Fruit fly (Drosophila melanogaster): ENCODE measurements around the gene PIG-K.
A peak's percentile ranks its signal among the peaks of the same experiment; 100 is the strongest.

PIG-K gene

DNA sequence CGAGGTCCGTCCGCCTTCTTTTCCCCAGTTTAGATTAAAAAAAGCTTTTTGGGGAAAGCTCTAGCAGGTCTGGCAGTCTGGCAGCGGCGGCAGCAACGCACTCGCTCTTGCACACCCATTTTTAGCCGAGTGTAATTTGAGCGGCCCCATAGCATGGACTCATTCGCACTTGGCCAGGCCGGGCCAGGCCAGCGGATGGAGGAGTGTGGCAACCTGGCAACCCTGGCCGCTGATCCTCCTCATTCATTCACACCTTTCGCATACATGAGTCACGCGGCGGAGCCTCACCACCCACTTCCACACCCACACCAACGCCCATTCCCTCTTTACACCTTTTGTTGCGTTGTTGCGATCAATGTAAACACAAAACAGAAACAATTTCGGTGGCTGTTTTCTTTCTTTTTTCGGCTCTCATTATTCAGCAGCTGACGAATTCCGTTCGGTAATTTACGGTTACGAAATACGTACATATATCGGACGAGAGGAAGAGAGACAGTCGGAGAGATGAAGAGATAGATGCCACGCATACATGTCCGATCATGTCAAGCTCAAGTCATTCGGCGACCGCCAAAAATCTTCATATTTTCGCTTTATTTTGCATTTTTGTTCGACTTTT is 23.8 kb upstream of the PIG-K start (continued):
- TF ChIP-seq Ets65A (GFP tag) (no peak), CG1647 (GFP tag; optimal IDR thresholded peaks at IDR 0.05) (no peak), wdn (GFP tag; IDR thresholded peaks at IDR 0.05) (no peak), unpg (GFP tag; optimal IDR thresholded peaks at IDR 0.05) (no peak), lab (GFP tag; optimal IDR thresholded peaks at IDR 0.05) (peak; percentile 6), CG13894 (tag; optimal IDR thresholded peaks at IDR 0.05) (no peak), ac (GFP tag; optimal IDR thresholded peaks at IDR 0.05) (no peak), inv (GFP tag; IDR thresholded peaks at IDR 0.05; ENCODE audit: partially characterized antibody) (no peak), CG12769 (tag; optimal IDR thresholded peaks at IDR 0.05) (peak; percentile 67), zen (tag; optimal IDR thresholded peaks at IDR 0.05) (no peak), CG34376 (GFP tag; optimal IDR thresholded peaks at IDR 0.05) (no peak), CG8290 (GFP tag; optimal IDR thresholded peaks at IDR 0.05) (no peak), CG8290 (tag; optimal IDR thresholded peaks at IDR 0.05) (peak in 1 of 2 experiments; percentile 23), kay (GFP tag; optimal IDR thresholded peaks at IDR 0.05) (peak; percentile 64), hbn (GFP tag; IDR thresholded peaks at IDR 0.05; ENCODE audit: partially characterized antibody) (no peak), Fer3 (tag; optimal IDR thresholded peaks at IDR 0.05) (no peak), ssp (GFP tag; IDR thresholded peaks at IDR 0.05) (no peak), CG18599 (GFP tag; optimal IDR thresholded peaks at IDR 0.05) (no peak), tap (tag; optimal IDR thresholded peaks at IDR 0.05) (no peak), Dek (tag; optimal IDR thresholded peaks at IDR 0.05) (no peak), CG33213 (GFP tag; optimal IDR thresholded peaks at IDR 0.05) (no peak), HLH3B (GFP tag; IDR thresholded peaks at IDR 0.05) (no peak), p53 (GFP tag; optimal IDR thresholded peaks at IDR 0.05) (peak; percentile 90), Lpt (GFP tag; optimal IDR thresholded peaks at IDR 0.05) (no peak), nom (GFP tag; optimal IDR thresholded peaks at IDR 0.05) (no peak), jigr1 (GFP tag; IDR thresholded peaks at IDR 0.05) (no peak), NfI (GFP tag; optimal IDR thresholded peaks at IDR 0.05) (no peak), CG4424 (GFP tag; optimal IDR thresholded peaks at IDR 0.05) (no peak), knrl (GFP tag; IDR thresholded peaks at IDR 0.05; ENCODE audit: partially characterized antibody) (no peak), phol (tag; optimal IDR thresholded peaks at IDR 0.05) (no peak), slp2 (GFP tag; optimal IDR thresholded peaks at IDR 0.05) (no peak), CG8765 (GFP tag; IDR thresholded peaks at IDR 0.05) (no peak), grn (GFP tag; optimal IDR thresholded peaks at IDR 0.05) (no peak), gcm (GFP tag; optimal IDR thresholded peaks at IDR 0.05) (no peak), CG17186 (GFP tag; optimal IDR thresholded peaks at IDR 0.05) (no peak), ATbp (GFP tag; optimal IDR thresholded peaks at IDR 0.05) (no peak), ci (GFP tag; IDR thresholded peaks at IDR 0.05) (0 out of 3 replicates have a peak, but pooled peaks have one; percentile 25), da (GFP tag; optimal IDR thresholded peaks at IDR 0.05) (no peak), YL-1 (GFP tag; optimal IDR thresholded peaks at IDR 0.05) (no peak), CG5180 (GFP tag; optimal IDR thresholded peaks at IDR 0.05) (no peak), fd3F (GFP tag; optimal IDR thresholded peaks at IDR 0.05) (no peak), CG32532 (GFP tag; IDR thresholded peaks at IDR 0.05) (no peak), Hmr (GFP tag; optimal IDR thresholded peaks at IDR 0.05) (no peak), pita (GFP tag; optimal IDR thresholded peaks at IDR 0.05) (no peak), ase (GFP tag; IDR thresholded peaks at IDR 0.05) (no peak), crp (GFP tag; optimal IDR thresholded peaks at IDR 0.05) (no peak), Elba2 (GFP tag; optimal IDR thresholded peaks at IDR 0.05) (no peak), CG4707 (GFP tag; optimal IDR thresholded peaks at IDR 0.05) (no peak), ro (GFP tag; IDR thresholded peaks at IDR 0.05) (no peak), CG17385 (GFP tag; optimal IDR thresholded peaks at IDR 0.05) (no peak)
